Fruit fly (Drosophila melanogaster) whole organism, embryonic: Measurements from ENCODE around the gene Irk2.
A peak's percentile ranks its signal among the peaks of the same experiment; 100 is the strongest.

Experiments used
- Abd-B ChIP-seq: fragments of 200-800 bp; sonication (Bioruptor generic); optimal IDR thresholded peaks from 2 replicates; lab custom pipeline; 2018; ENCODE audit warnings: missing biosample characterization, mild to moderate bottlenecking, missing genetic modification characterization, moderate library complexity
- Asciz ChIP-seq: fragments of 200-800 bp; sonication (Bioruptor generic); optimal IDR thresholded peaks from 2 replicates; lab custom pipeline; 2017; ENCODE audit warnings: missing biosample characterization, mild to moderate bottlenecking, missing genetic modification characterization, missing genetic modification reagents
- Bgb ChIP-seq: fragments of 200-800 bp; sonication (Bioruptor generic); IDR thresholded peaks from 2 replicates; pipeline ENCODE4 v1.3.6; 2022; ENCODE audit warnings: missing biosample characterization, missing genetic modification characterization; ENCODE audit not compliant: partially characterized antibody
- CG10147 ChIP-seq: fragments of 200-800 bp; sonication (Bioruptor generic); optimal IDR thresholded peaks from 2 replicates; lab custom pipeline; 2019; ENCODE audit warnings: missing biosample characterization, mild to moderate bottlenecking, missing genetic modification characterization, moderate library complexity
- CG14860 ChIP-seq: fragments of 200-800 bp; sonication (Bioruptor generic); IDR thresholded peaks from 3 replicates; pipeline ENCODE4 v1.3.6; 2022; ENCODE audit warnings: missing biosample characterization, missing genetic modification characterization; ENCODE audit not compliant: partially characterized antibody
- CG16813 ChIP-seq: fragments of 200-800 bp; sonication (Bioruptor generic); IDR thresholded peaks from 3 replicates; pipeline ENCODE4 v1.3.6; 2022; ENCODE audit warnings: missing biosample characterization, missing genetic modification characterization; ENCODE audit not compliant: partially characterized antibody
- CG18011 ChIP-seq: fragments of 200-800 bp; sonication (Bioruptor generic); optimal IDR thresholded peaks from 2 replicates; lab custom pipeline; 2017; ENCODE audit warnings: missing biosample characterization, missing genetic modification characterization, mild to moderate bottlenecking, moderate library complexity, missing genotype
- CG18619 ChIP-seq: fragments of 200-800 bp; sonication (Bioruptor generic); optimal IDR thresholded peaks from 3 replicates; lab custom pipeline; 2017; ENCODE audit warnings: missing biosample characterization, mild to moderate bottlenecking, missing genetic modification characterization
- CG32532 ChIP-seq: fragments of 200-800 bp; sonication (Bioruptor generic); IDR thresholded peaks from 2 replicates; pipeline ENCODE4 v1.3.6; 2022; ENCODE audit warnings: missing biosample characterization, missing genetic modification characterization
- CG42726 ChIP-seq: fragments of 200-800 bp; sonication (Bioruptor generic); IDR thresholded peaks from 2 replicates; pipeline ENCODE4 v1.3.6; 2022; ENCODE audit warnings: missing biosample characterization, missing genetic modification characterization; ENCODE audit not compliant: partially characterized antibody
- CG6791 ChIP-seq: fragments of 200-800 bp; sonication (Bioruptor generic); IDR thresholded peaks from 3 replicates; pipeline ENCODE4 v1.3.6; 2022; ENCODE audit warnings: missing biosample characterization, missing genetic modification characterization; ENCODE audit not compliant: partially characterized antibody
- CG7963 ChIP-seq: fragments of 200-800 bp; sonication (Bioruptor generic); IDR thresholded peaks from 3 replicates; pipeline ENCODE4 v1.3.6; 2022; ENCODE audit warnings: missing biosample characterization, missing genetic modification characterization; ENCODE audit not compliant: partially characterized antibody
- CG8478 ChIP-seq: fragments of >200 bp; optimal IDR thresholded peaks from 2 replicates; lab custom pipeline; 2018
- CG8765 ChIP-seq: fragments of 200-800 bp; sonication (Bioruptor generic); IDR thresholded peaks from 2 replicates; pipeline ENCODE4 v1.3.6; 2022; ENCODE audit warnings: missing biosample characterization, missing genetic modification characterization
- CG9876 ChIP-seq: fragments of 200-800 bp; sonication (Bioruptor generic); optimal IDR thresholded peaks from 2 replicates; lab custom pipeline; 2016; ENCODE audit warnings: missing biosample characterization, missing genetic modification characterization
- CTCF ChIP-seq: fragments of 200-800 bp; sonication (Bioruptor generic); optimal IDR thresholded peaks from 2 replicates; lab custom pipeline; 2017; ENCODE audit warnings: missing biosample characterization, mild to moderate bottlenecking, missing genetic modification characterization, moderate library complexity
- CkIIα-i1 ChIP-seq: fragments of 200-800 bp; sonication (Bioruptor generic); IDR thresholded peaks from 2 replicates; pipeline ENCODE4 v1.3.6; 2022; ENCODE audit warnings: missing biosample characterization, missing genetic modification characterization
- CoRest ChIP-seq: fragments of 200-800 bp; sonication (Bioruptor generic); optimal IDR thresholded peaks from 3 replicates; lab custom pipeline; 2018; ENCODE audit warnings: missing biosample characterization, mild to moderate bottlenecking, missing genetic modification characterization, moderate library complexity
- Dek ChIP-seq: fragments of 200-800 bp; sonication (Bioruptor generic); optimal IDR thresholded peaks from 3 replicates; lab custom pipeline; 2019; ENCODE audit warnings: missing biosample characterization, mild to moderate bottlenecking, missing genetic modification characterization, moderate library complexity
- Dref ChIP-seq: fragments of 200-800 bp; sonication (Bioruptor generic); IDR thresholded peaks from 2 replicates; pipeline ENCODE4 v1.3.6; 2022; ENCODE audit warnings: missing biosample characterization, missing genetic modification characterization
- HmgZ ChIP-seq: fragments of 200-800 bp; sonication (Bioruptor generic); optimal IDR thresholded peaks from 2 replicates; lab custom pipeline; 2018; ENCODE audit warnings: missing biosample characterization, mild to moderate bottlenecking, missing genetic modification characterization
- Lhr ChIP-seq: fragments of 200-800 bp; sonication (Bioruptor generic); optimal IDR thresholded peaks from 3 replicates; lab custom pipeline; 2017; ENCODE audit warnings: mild to moderate bottlenecking, missing biosample characterization, missing genetic modification reagents, missing genetic modification characterization
- Oaz ChIP-seq: fragments of 200-800 bp; sonication (Bioruptor generic); IDR thresholded peaks from 2 replicates; pipeline ENCODE4 v1.3.6; 2022; ENCODE audit warnings: missing biosample characterization, missing genetic modification characterization
- Opbp ChIP-seq: fragments of 200-800 bp; sonication (Bioruptor generic); IDR thresholded peaks from 3 replicates; pipeline ENCODE4 v1.3.6; 2022; ENCODE audit warnings: missing biosample characterization, missing genetic modification characterization; ENCODE audit not compliant: partially characterized antibody
- Vsx1 ChIP-seq: fragments of 200-800 bp; sonication (Bioruptor generic); optimal IDR thresholded peaks from 2 replicates; lab custom pipeline; 2017; ENCODE audit warnings: missing biosample characterization, mild to moderate bottlenecking, missing genetic modification characterization, missing genetic modification reagents
- amos ChIP-seq: fragments of 200-800 bp; sonication (Bioruptor generic); IDR thresholded peaks from 2 replicates; pipeline ENCODE4 v1.3.6; 2022; ENCODE audit warnings: missing biosample characterization, missing genetic modification characterization; ENCODE audit not compliant: partially characterized antibody
- crol ChIP-seq: fragments of 200-800 bp; sonication (Bioruptor generic); IDR thresholded peaks from 2 replicates; pipeline ENCODE4 v1.3.6; 2022; ENCODE audit warnings: missing biosample characterization, missing genetic modification characterization
- hbn ChIP-seq: fragments of 200-800 bp; sonication (Bioruptor generic); IDR thresholded peaks from 2 replicates; pipeline ENCODE4 v1.3.6; 2022; ENCODE audit warnings: missing biosample characterization, missing genetic modification characterization; ENCODE audit not compliant: partially characterized antibody
- hth ChIP-seq: fragments of >200 bp; optimal IDR thresholded peaks from 2 replicates; lab custom pipeline; 2017; ENCODE audit warnings: inconsistent platforms
- inv ChIP-seq: fragments of 200-800 bp; sonication (Bioruptor generic); IDR thresholded peaks from 2 replicates; pipeline ENCODE4 v1.3.6; 2022; ENCODE audit warnings: missing biosample characterization, missing genetic modification characterization; ENCODE audit not compliant: partially characterized antibody
- jing ChIP-seq: fragments of 200-800 bp; sonication (Bioruptor generic); optimal IDR thresholded peaks from 2 replicates; lab custom pipeline; 2018; ENCODE audit warnings: missing biosample characterization, mild to moderate bottlenecking, missing genetic modification characterization
- knrl ChIP-seq: fragments of 200-800 bp; sonication (Bioruptor generic); IDR thresholded peaks from 3 replicates; pipeline ENCODE4 v1.3.6; 2022; ENCODE audit warnings: missing biosample characterization, missing genetic modification characterization; ENCODE audit not compliant: partially characterized antibody
- pita ChIP-seq: fragments of 200-800 bp; sonication (Bioruptor generic); optimal IDR thresholded peaks from 2 replicates; lab custom pipeline; 2017; ENCODE audit warnings: missing biosample characterization, mild to moderate bottlenecking, missing genetic modification characterization
- sd ChIP-seq: fragments of 200-800 bp; sonication (Bioruptor generic); optimal IDR thresholded peaks from 3 replicates; lab custom pipeline; 2018; ENCODE audit warnings: missing biosample characterization, mild to moderate bottlenecking, missing genetic modification characterization, moderate library complexity
- sens-2 ChIP-seq: fragments of 200-800 bp; sonication (Bioruptor generic); IDR thresholded peaks from 2 replicates; pipeline ENCODE4 v1.3.6; 2022; ENCODE audit warnings: missing biosample characterization, missing genetic modification characterization
- seq ChIP-seq: fragments of 200-800 bp; sonication (Bioruptor generic); IDR thresholded peaks from 2 replicates; pipeline ENCODE4 v1.3.6; 2022; ENCODE audit warnings: missing biosample characterization, missing genetic modification characterization
- stwl ChIP-seq: fragments of 200-800 bp; sonication (Bioruptor generic); optimal IDR thresholded peaks from 3 replicates; lab custom pipeline; 2018; ENCODE audit warnings: missing biosample characterization, mild to moderate bottlenecking, missing genetic modification characterization, moderate library complexity
- vnd ChIP-seq: fragments of 200-800 bp; sonication (Bioruptor generic); IDR thresholded peaks from 3 replicates; pipeline ENCODE4 v1.3.6; 2022; ENCODE audit warnings: missing biosample characterization, missing genetic modification characterization; ENCODE audit not compliant: partially characterized antibody
- z ChIP-seq: fragments of 200-800 bp; sonication (Bioruptor generic); IDR thresholded peaks from 3 replicates; pipeline ENCODE4 v1.3.6; 2022; ENCODE audit warnings: missing biosample characterization, missing genetic modification characterization

The Irk2 gene

DNA sequence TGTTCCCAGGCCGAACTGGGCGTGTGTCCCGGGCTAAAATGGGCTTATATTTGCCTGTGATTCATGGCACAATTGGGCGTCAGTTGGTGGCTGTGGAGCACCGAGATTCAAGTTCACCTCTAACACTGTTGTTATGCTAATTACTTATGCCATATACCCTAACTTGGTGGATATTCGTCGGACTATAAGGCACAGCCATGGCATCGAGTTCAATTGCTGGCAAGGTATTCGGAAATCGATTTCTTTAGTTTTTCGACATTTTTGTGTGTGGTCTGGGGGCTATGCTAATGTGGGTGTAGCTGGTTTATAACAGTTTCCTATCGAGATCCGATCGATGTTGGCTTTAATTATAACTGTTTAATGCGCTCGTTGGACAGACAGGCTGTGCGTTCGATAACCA, 6.8 kb upstream of the Irk2 start (continued):
- TF ChIP-seq seq (GFP tag; lab: Robert Waterston, UW) (no peak), CG32532 (GFP tag; lab: Robert Waterston, UW) (peak; percentile 33), crol (no peak), CG10147 (GFP tag; lab: Kevin White, UChicago) (no peak), CG8765 (GFP tag; lab: Robert Waterston, UW) (no peak), inv (GFP tag; lab: Robert Waterston, UW) (no peak), Dref (no peak), CG18619 (GFP tag; lab: Kevin White, UChicago) (no peak), CG9876 (GFP tag; lab: Kevin White, UChicago) (no peak), CkIIα-i1 (no peak), CG18011 (GFP tag; lab: Kevin White, UChicago) (no peak), z (no peak), Oaz (GFP tag; lab: Robert Waterston, UW) (no peak)

DNA sequence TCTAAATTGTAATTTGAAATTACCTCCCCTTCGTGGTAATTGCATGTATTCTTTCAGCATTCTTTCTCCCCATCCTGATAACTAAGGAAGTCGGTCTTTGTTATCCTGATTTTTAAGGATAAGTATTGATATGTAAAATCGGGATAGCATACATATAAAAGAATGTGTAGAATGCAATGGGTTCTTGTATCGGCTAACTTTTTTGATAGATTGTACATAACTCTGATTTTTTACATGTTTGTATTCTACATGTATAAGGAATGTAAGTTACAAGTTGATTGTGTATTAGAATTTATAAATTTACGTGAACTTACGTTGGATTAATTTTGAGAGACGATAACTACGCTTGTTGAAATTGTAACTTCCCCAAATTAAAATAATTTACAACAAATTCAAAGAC, 3.1 kb upstream of the Irk2 start:
- TF ChIP-seq Opbp (GFP tag; lab: Robert Waterston, UW) (peak; percentile 39; the same call in 2 of the 3 replicates), vnd (peak; percentile 45; the same call in 1 of the 3 replicates), pita (peak; percentile 58), hth (lab: Kevin White, UChicago) (no peak), Lhr (GFP tag; lab: Kevin White, UChicago) (peak; percentile 7), hbn (GFP tag; lab: Robert Waterston, UW) (no peak), CG14860 (peak; percentile 46; the same call in 1 of the 3 replicates), jing (GFP tag; lab: Kevin White, UChicago) (no peak), Dek (peak; percentile 5), Abd-B (GFP tag; lab: Kevin White, UChicago) (peak; percentile 3), CG42726 (GFP tag; lab: Robert Waterston, UW) (peak; percentile 68), sens-2 (no peak), sd (tag; lab: Kevin White, UChicago) (peak; percentile 60), Vsx1 (GFP tag; lab: Kevin White, UChicago) (no peak), CG6791 (0 out of 3 replicates have a peak, but pooled peaks have one; percentile 44), stwl (tag; lab: Kevin White, UChicago) (peak; percentile 40), CoRest (tag; lab: Kevin White, UChicago) (peak; percentile 3), CTCF (GFP tag; lab: Kevin White, UChicago) (peak; percentile 81), CG7963 (GFP tag; lab: Robert Waterston, UW) (0 out of 3 replicates have a peak, but pooled peaks have one; percentile 23), CG18011 (GFP tag; lab: Kevin White, UChicago) (no peak), Bgb (GFP tag; lab: Robert Waterston, UW) (peak; percentile 78), Asciz (GFP tag; lab: Kevin White, UChicago) (no peak), knrl (peak; percentile 67), CG8478 (lab: Kevin White, UChicago) (peak; percentile 54), inv (GFP tag; lab: Robert Waterston, UW) (peak; percentile 42; the same call in 1 of the 2 replicates), CG16813 (GFP tag; lab: Robert Waterston, UW) (peak; percentile 65), HmgZ (peak; percentile 27), amos (peak; percentile 68)
